Worm (Caenorhabditis elegans) whole organism, young adult: ENCODE data around the gene C38H2.3.

ENCODE experiments used
- B0019.2 ChIP-seq: fragments of 200-800 bp; sonication (Bioruptor generic); conservative IDR thresholded peaks from 2 replicates; pipeline ENCODE4 v1.3.6; 2022; ENCODE audit warnings: missing genetic modification reagents, missing genetic modification characterization, missing compliant biosample characterization
- F10E7.11 ChIP-seq: sonication (generic microtip); optimal IDR thresholded peaks from 2 replicates; lab custom pipeline; 2017; ENCODE audit warnings: mild to moderate bottlenecking, missing genetic modification characterization, moderate library complexity, missing compliant biosample characterization
- F23B12.7 ChIP-seq: sonication (generic microtip); optimal IDR thresholded peaks from 2 replicates; lab custom pipeline; 2017; ENCODE audit warnings: missing genetic modification characterization, mild to moderate bottlenecking, missing compliant biosample characterization, antibody characterized with exemption, moderate library complexity; ENCODE audit not compliant: insufficient read depth
- F39B2.1 ChIP-seq: fragments of 200-800 bp; sonication (Bioruptor generic); IDR thresholded peaks from 2 replicates; pipeline ENCODE4 v1.3.6; 2022; ENCODE audit warnings: missing genetic modification reagents, missing genetic modification characterization, missing compliant biosample characterization
- ama-1 ChIP-seq, 3 experiments: fragments of 150-350 bp in 1 of 3; sonication (generic microtip) in 2 of 3; optimal IDR thresholded peaks; 2 replicates each; lab custom pipeline; 2014 to 2018; ENCODE audit warnings: missing biosample characterization in 2 of 3, missing genetic modification characterization in 2 of 3, missing genetic modification reagents in 2 of 3
- athp-1 ChIP-seq: sonication (generic microtip); optimal IDR thresholded peaks from 2 replicates; lab custom pipeline; 2017; ENCODE audit warnings: mild to moderate bottlenecking, missing genetic modification characterization, missing compliant biosample characterization
- cebp-1 ChIP-seq, 2 experiments: fragments of 200-800 bp in 1 of 2; sonication (Bioruptor generic) in 1 of 2; sonication (generic microtip) in 1 of 2; IDR thresholded peaks in 1 of 2; optimal IDR thresholded peaks in 1 of 2; 2 replicates each; pipeline versions ENCODE4 v1.3.6 to Lab custom; 2017 to 2022; ENCODE audit warnings: missing compliant biosample characterization in 2 of 2, missing genetic modification characterization in 2 of 2, mild to moderate bottlenecking in 1 of 2, missing genetic modification reagents in 1 of 2, moderate library complexity in 1 of 2
- ceh-40 ChIP-seq: fragments of 200-800 bp; sonication (Bioruptor generic); IDR thresholded peaks from 2 replicates; pipeline ENCODE4 v1.3.6; 2022; ENCODE audit warnings: missing genetic modification characterization, missing compliant biosample characterization
- ceh-79 ChIP-seq: sonication (generic microtip); optimal IDR thresholded peaks from 2 replicates; lab custom pipeline; 2017; ENCODE audit warnings: mild to moderate bottlenecking, missing genetic modification characterization, missing compliant biosample characterization
- lsl-1 ChIP-seq: fragments of 200-800 bp; sonication (Bioruptor generic); optimal IDR thresholded peaks from 2 replicates; lab custom pipeline; 2018; ENCODE audit warnings: mild to moderate bottlenecking, missing genetic modification characterization, moderate library complexity, missing compliant biosample characterization
- pha-4 ChIP-seq: fragments of 150-350 bp; sonication (generic microtip); optimal IDR thresholded peaks from 2 replicates; lab custom pipeline; 2014; ENCODE audit warnings: missing biosample characterization, missing genetic modification reagents, missing genetic modification characterization
- repo-1 ChIP-seq: sonication (generic microtip); optimal IDR thresholded peaks from 2 replicates; lab custom pipeline; 2017; ENCODE audit warnings: mild to moderate bottlenecking, missing genetic modification characterization, missing compliant biosample characterization
- ztf-3 ChIP-seq: fragments of 200-800 bp; sonication (Bioruptor generic); optimal IDR thresholded peaks from 2 replicates; lab custom pipeline; 2018; ENCODE audit warnings: mild to moderate bottlenecking, missing genetic modification characterization, missing compliant biosample characterization

DNA sequence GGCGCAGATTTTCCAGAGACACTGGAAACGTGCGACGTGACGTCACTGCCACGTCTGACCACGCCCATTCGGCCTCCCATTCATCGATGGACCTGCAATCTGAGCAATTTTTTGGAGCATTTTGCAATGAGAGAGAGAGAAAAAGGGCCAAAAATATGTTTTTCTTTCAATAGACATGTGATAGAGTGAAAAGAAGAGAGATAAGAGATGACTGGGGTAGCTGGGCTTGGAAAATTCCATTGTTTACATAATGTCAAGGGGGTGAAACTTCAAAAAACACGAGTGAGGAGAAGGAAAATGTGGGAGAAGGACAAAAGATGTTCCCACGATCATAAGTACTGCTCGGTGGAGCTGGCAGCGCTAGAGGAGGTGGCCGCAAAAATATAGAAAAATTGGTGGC, 9.6 kb upstream of the C38H2.3 start, which contains the start of gene M03C11.1:
- TF ChIP-seq F10E7.11 (tag; lab: Kevin White, UChicago): no peak
- TF ChIP-seq ceh-40: no peak
- TF ChIP-seq ama-1 (optimal IDR thresholded peaks at IDR 0.05; lab: Kevin White, UChicago): no peak
- no peak for TF ChIP-seq ama-1 (GFP tag; optimal IDR thresholded peaks at IDR 0.05; lab: Kevin White, UChicago)
- TF ChIP-seq B0019.2: no peak
- TF ChIP-seq F23B12.7: no peak
- no peak for TF ChIP-seq ztf-3 (GFP tag; lab: Kevin White, UChicago)
- TF ChIP-seq lsl-1 (GFP tag; lab: Kevin White, UChicago): no peak
- TF ChIP-seq repo-1 (tag; lab: Kevin White, UChicago): no peak
- no peak for TF ChIP-seq athp-1
- TF ChIP-seq F39B2.1: no peak
- no peak for TF ChIP-seq ceh-79
- no peak for TF ChIP-seq cebp-1 (GFP tag; IDR thresholded peaks at IDR 0.05; lab: Robert Waterston, UW)
- no peak for TF ChIP-seq cebp-1 (tag; optimal IDR thresholded peaks at IDR 0.05; lab: Kevin White, UChicago)
- no peak for TF ChIP-seq pha-4 (tag; lab: Kevin White, UChicago)
